Worm (Caenorhabditis elegans): ENCODE results near the gene ceh-89.
A peak's percentile ranks its signal among the peaks of the same experiment; 100 is the strongest.

ceh-89 gene

DNA sequence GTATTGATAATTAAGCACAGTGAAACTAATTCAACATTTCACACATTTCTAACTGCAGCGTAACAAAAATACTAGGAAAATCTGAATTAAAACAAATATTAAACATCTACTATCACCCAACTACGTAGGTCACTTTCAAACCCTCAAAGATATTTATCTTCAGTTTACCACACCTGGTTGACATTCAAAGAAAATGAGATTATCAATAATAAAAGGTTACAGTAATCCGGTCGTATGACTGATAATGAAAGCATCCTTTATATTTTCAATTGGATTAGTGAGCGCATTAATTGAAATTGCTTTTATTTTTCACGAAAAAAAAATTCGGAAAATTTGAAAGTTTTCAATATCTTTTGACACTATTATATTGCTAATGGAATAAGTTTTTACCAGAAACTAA, 40.8 kb downstream of the ceh-89 start:
- TF ChIP-seq xnd-1 (tag; optimal IDR thresholded peaks at IDR 0.05) = no peak
- TF ChIP-seq sea-2 (GFP tag; IDR thresholded peaks at IDR 0.05) = no peak
- TF ChIP-seq attf-5 (GFP tag; optimal IDR thresholded peaks at IDR 0.05) = no peak
- TF ChIP-seq mel-28 (tag; optimal IDR thresholded peaks at IDR 0.05; ENCODE audit: borderline replicate concordance) = no peak
- no peak for TF ChIP-seq hsf-1 (GFP tag; IDR thresholded peaks at IDR 0.05)
- TF ChIP-seq F55B11.4 (tag; optimal IDR thresholded peaks at IDR 0.05; ENCODE audit: borderline replicate concordance, insufficient read depth) = no peak
- no peak for TF ChIP-seq unc-62 (GFP tag; optimal IDR thresholded peaks at IDR 0.05)
- no peak for TF ChIP-seq ztf-22 (GFP tag; optimal IDR thresholded peaks at IDR 0.05)
- no peak for TF ChIP-seq snpc-4 (GFP tag; optimal IDR thresholded peaks at IDR 0.05)
- no peak for TF ChIP-seq snpc-4 (tag; optimal IDR thresholded peaks at IDR 0.05)

DNA sequence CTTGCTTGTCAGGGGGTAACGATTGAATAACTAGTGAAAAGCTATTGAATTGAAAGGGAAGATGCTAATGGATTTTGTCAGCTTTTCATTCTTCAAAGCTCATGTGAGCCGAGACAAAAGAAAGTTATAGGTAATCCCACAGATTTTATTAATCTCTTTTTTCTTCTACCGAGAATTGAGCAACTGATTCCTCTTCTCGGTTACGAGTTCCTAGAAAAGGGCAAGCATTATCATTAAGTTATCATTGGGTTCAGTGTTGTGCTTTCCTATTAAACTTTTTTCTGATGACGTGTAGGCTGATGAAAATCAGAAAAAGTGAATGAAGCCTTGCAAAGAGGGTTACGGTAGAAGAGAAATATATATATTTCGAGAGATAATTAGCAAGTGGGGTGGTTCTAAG, 43.9 kb downstream of the ceh-89 start:
- TF ChIP-seq nfya-2 (GFP tag; IDR thresholded peaks at IDR 0.05) = no peak
- no peak for TF ChIP-seq mxl-1 (tag; optimal IDR thresholded peaks at IDR 0.05)
- no peak for TF ChIP-seq Y67H2A.10 (GFP tag; conservative IDR thresholded peaks at IDR 0.05)
- no peak for TF ChIP-seq T07F8.4 (tag; optimal IDR thresholded peaks at IDR 0.05)
- no peak for TF ChIP-seq nfya-1 (tag; optimal IDR thresholded peaks at IDR 0.05; ENCODE audit: borderline replicate concordance, insufficient read depth)

DNA sequence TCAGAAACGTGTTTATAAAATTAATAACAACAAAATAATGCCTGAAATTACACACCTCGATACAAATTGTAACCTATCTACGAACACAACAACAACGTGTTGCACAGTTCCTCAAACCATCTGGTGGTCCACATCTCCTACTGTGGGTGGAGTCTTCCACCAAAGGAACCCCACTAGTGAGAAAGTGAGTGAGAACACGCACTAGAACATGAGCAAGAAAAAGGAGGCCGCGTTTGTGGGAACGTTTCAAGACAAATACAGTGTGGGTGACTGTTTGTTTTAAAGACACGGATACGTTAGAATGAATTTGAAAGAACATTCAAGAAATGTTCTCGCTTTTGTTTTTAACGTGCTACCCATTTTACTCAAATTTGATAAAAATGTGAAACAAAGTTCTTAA, 44.7 kb downstream of the ceh-89 start, which contains the start of gene ceh-36:
Gene ceh-36 (minus strand): TSS at position 101 of the 400 bp plus-strand sequence.
- TF ChIP-seq mel-28 (tag; optimal IDR thresholded peaks at IDR 0.05; ENCODE audit: borderline replicate concordance) (no peak), nhr-80 (tag; optimal IDR thresholded peaks at IDR 0.05) (no peak), F37B4.10 (GFP tag; IDR thresholded peaks at IDR 0.05) (no peak), Y53G8AR.9 (GFP tag; conservative IDR thresholded peaks at IDR 0.05) (no peak), die-1 (tag; optimal IDR thresholded peaks at IDR 0.05) (no peak), zfh-2 (GFP tag; conservative IDR thresholded peaks at IDR 0.05) (no peak), egl-18 (GFP tag; IDR thresholded peaks at IDR 0.05) (no peak), unc-62 (GFP tag; optimal IDR thresholded peaks at IDR 0.05) (no peak), nhr-179 (tag; optimal IDR thresholded peaks at IDR 0.05) (no peak), mxl-1 (tag; optimal IDR thresholded peaks at IDR 0.05) (no peak), sdz-38 (tag; optimal IDR thresholded peaks at IDR 0.05) (no peak), ceh-100 (GFP tag; IDR thresholded peaks at IDR 0.05) (no peak)

DNA sequence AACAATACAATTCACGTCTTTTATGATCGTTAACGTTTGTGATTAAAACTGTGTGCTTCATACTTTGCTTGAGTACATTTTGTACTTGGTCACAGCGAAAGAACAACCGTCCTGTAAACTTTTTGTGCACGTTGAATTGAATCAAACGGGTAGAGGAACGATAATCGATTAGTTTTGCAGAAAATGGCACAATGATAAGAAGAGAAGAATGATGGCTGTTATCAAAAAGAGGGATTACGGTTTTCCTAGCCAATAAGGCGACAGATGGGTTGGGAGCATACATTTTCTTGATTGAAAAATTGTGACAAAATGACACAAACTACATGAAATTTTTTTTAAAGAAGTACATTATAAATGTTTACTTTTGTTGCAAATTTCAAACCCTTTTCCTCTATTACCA, 52.5 kb downstream of the ceh-89 start:
- TF ChIP-seq snpc-3.4 (tag; optimal IDR thresholded peaks at IDR 0.05) (no peak), nhr-80 (tag; optimal IDR thresholded peaks at IDR 0.05) (peak; percentile 58)

Measured in whole organism, young adult.